Worm (Caenorhabditis elegans): ENCODE results near the gene sek-6.

The sek-6 gene

ce11 chrX:10051625-10052024 is 20.7 kb downstream of the sek-6 start:
- TF ChIP-seq unc-39 (tag; optimal IDR thresholded peaks at IDR 0.05) (no peak), fkh-2 (tag; optimal IDR thresholded peaks at IDR 0.05) (no peak), hmg-11 (tag; optimal IDR thresholded peaks at IDR 0.05) (no peak), lsy-12 (tag; optimal IDR thresholded peaks at IDR 0.05) (peak; percentile 15), pha-4 (tag; optimal IDR thresholded peaks at IDR 0.05) (peak; percentile 64), mdl-1 (tag; optimal IDR thresholded peaks at IDR 0.05) (peak; percentile 38), elt-2 (tag; optimal IDR thresholded peaks at IDR 0.05) (peak; percentile 93), tbx-2 (tag; optimal IDR thresholded peaks at IDR 0.05) (no peak), nhr-12 (tag; optimal IDR thresholded peaks at IDR 0.05) (no peak), skn-1 (tag; optimal IDR thresholded peaks at IDR 0.05) (peak; percentile 25), egl-27 (tag; optimal IDR thresholded peaks at IDR 0.05) (no peak), ZK546.5 (tag; optimal IDR thresholded peaks at IDR 0.05) (no peak), aly-2 (tag; optimal IDR thresholded peaks at IDR 0.05) (no peak), ztf-4 (tag; optimal IDR thresholded peaks at IDR 0.05) (no peak), sea-2 (GFP tag; optimal IDR thresholded peaks at IDR 0.05) (no peak), ceh-16 (tag; optimal IDR thresholded peaks at IDR 0.05) (no peak), nhr-76 (tag; optimal IDR thresholded peaks at IDR 0.05) (no peak), nhr-11 (tag; optimal IDR thresholded peaks at IDR 0.05) (no peak), ama-1 (optimal IDR thresholded peaks at IDR 0.05) (no peak), mml-1 (tag; optimal IDR thresholded peaks at IDR 0.05) (no peak), lin-15B (tag; optimal IDR thresholded peaks at IDR 0.05) (no peak), ztf-11 (tag; optimal IDR thresholded peaks at IDR 0.05) (no peak), lin-39 (tag; optimal IDR thresholded peaks at IDR 0.05) (no peak), elt-1 (tag; optimal IDR thresholded peaks at IDR 0.05) (no peak), snpc-4 (tag; optimal IDR thresholded peaks at IDR 0.05) (no peak), eor-1 (tag; optimal IDR thresholded peaks at IDR 0.05) (no peak), nhr-237 (tag; optimal IDR thresholded peaks at IDR 0.05) (no peak), nhr-25 (tag; optimal IDR thresholded peaks at IDR 0.05) (peak; percentile 36), elt-3 (tag; optimal IDR thresholded peaks at IDR 0.05) (peak in 1 of 3 experiments; percentile 81), nhr-28 (tag; optimal IDR thresholded peaks at IDR 0.05) (no peak), fkh-10 (GFP tag; optimal IDR thresholded peaks at IDR 0.05) (no peak), R02D3.7 (tag; optimal IDR thresholded peaks at IDR 0.05) (no peak), nhr-23 (tag; optimal IDR thresholded peaks at IDR 0.05) (peak; percentile 56), ceh-82 (tag; optimal IDR thresholded peaks at IDR 0.05) (no peak), ceh-9 (tag; optimal IDR thresholded peaks at IDR 0.05) (no peak), nhr-67 (tag; optimal IDR thresholded peaks at IDR 0.05) (no peak), unc-62 (GFP tag; optimal IDR thresholded peaks at IDR 0.05) (no peak), nhr-43 (tag; optimal IDR thresholded peaks at IDR 0.05; ENCODE audit: poor library complexity, severe bottlenecking) (peak; percentile 61), jun-1 (tag; optimal IDR thresholded peaks at IDR 0.05) (peak; percentile 77), fos-1 (tag; optimal IDR thresholded peaks at IDR 0.05) (no peak), nhr-77 (tag; optimal IDR thresholded peaks at IDR 0.05) (no peak), egl-5 (tag; optimal IDR thresholded peaks at IDR 0.05) (no peak), daf-12 (tag; optimal IDR thresholded peaks at IDR 0.05) (no peak), pqm-1 (tag; optimal IDR thresholded peaks at IDR 0.05) (peak; percentile 90), ceh-28 (tag; optimal IDR thresholded peaks at IDR 0.05) (no peak), nfya-1 (tag; optimal IDR thresholded peaks at IDR 0.05; ENCODE audit: insufficient read depth) (peak; percentile 4), zag-1 (tag; optimal IDR thresholded peaks at IDR 0.05) (no peak)

Measured in whole organism, L3 larva.